Worm (Caenorhabditis elegans) whole organism, early embryonic: ENCODE results near the gene slc-25A29.

Experiments
- B0310.2 ChIP-seq: sonication (generic microtip); optimal IDR thresholded peaks from 2 replicates; lab custom pipeline; 2016; ENCODE audit warnings: mild to moderate bottlenecking, missing genetic modification characterization, missing compliant biosample characterization
- F13C5.2 ChIP-seq: sonication (generic microtip); optimal IDR thresholded peaks from 2 replicates; lab custom pipeline; 2017; ENCODE audit warnings: mild to moderate bottlenecking, missing genetic modification characterization, inconsistent platforms, missing compliant biosample characterization
- aly-1 ChIP-seq: sonication (generic microtip); optimal IDR thresholded peaks from 2 replicates; lab custom pipeline; 2016; ENCODE audit warnings: missing genetic modification characterization, missing compliant biosample characterization
- ama-1 ChIP-seq: fragments of 150-350 bp; optimal IDR thresholded peaks from 2 replicates; lab custom pipeline; 2014
- ceh-36 ChIP-seq: sonication (generic microtip); optimal IDR thresholded peaks from 2 replicates; lab custom pipeline; 2016; ENCODE audit warnings: missing genetic modification characterization, inconsistent platforms, missing compliant biosample characterization
- ets-7 ChIP-seq: sonication (generic microtip); optimal IDR thresholded peaks from 2 replicates; lab custom pipeline; 2016; ENCODE audit warnings: missing genotype, missing genetic modification characterization, missing compliant biosample characterization
- flt-1 ChIP-seq: fragments of 200-800 bp; sonication (Bioruptor generic); IDR thresholded peaks from 2 replicates; pipeline ENCODE4 v1.3.6; 2022; ENCODE audit warnings: missing genetic modification characterization, missing compliant biosample characterization
- hmg-4 ChIP-seq: fragments of 200-800 bp; sonication (Bioruptor generic); optimal IDR thresholded peaks from 2 replicates; lab custom pipeline; 2018; ENCODE audit warnings: mild to moderate bottlenecking, missing genetic modification characterization, missing compliant biosample characterization
- hnd-1 ChIP-seq: sonication (generic microtip); optimal IDR thresholded peaks from 2 replicates; lab custom pipeline; 2016; ENCODE audit warnings: missing genetic modification characterization, missing compliant biosample characterization
- sea-1 ChIP-seq: fragments of 200-800 bp; sonication (Bioruptor generic); conservative IDR thresholded peaks from 2 replicates; pipeline ENCODE4 v1.3.6; 2022; ENCODE audit warnings: missing genetic modification characterization, missing compliant biosample characterization
- tbx-37 ChIP-seq: fragments of 200-800 bp; sonication (Bioruptor generic); conservative IDR thresholded peaks from 2 replicates; pipeline ENCODE4 v1.3.6; 2022; ENCODE audit warnings: missing genetic modification reagents, missing genetic modification characterization, missing compliant biosample characterization
- tra-4 ChIP-seq: sonication (generic microtip); optimal IDR thresholded peaks from 2 replicates; lab custom pipeline; 2017; ENCODE audit warnings: missing genetic modification characterization, missing compliant biosample characterization

- no peak for TF ChIP-seq B0310.2 (tag; lab: Kevin White, UChicago)
- TF ChIP-seq ceh-36 (tag; lab: Kevin White, UChicago), result no peak
- no peak for TF ChIP-seq tra-4
- no peak for TF ChIP-seq ama-1
- no peak for TF ChIP-seq aly-1
- TF ChIP-seq F13C5.2 (tag; lab: Kevin White, UChicago), result no peak
- TF ChIP-seq hmg-4 (GFP tag; lab: Kevin White, UChicago), result no peak
- no peak for TF ChIP-seq sea-1 (GFP tag; lab: Robert Waterston, UW)
- no peak for TF ChIP-seq hnd-1 (tag; lab: Kevin White, UChicago)
- no peak for TF ChIP-seq ets-7 (tag; lab: Kevin White, UChicago)
- no peak for TF ChIP-seq flt-1
- no peak for TF ChIP-seq tbx-37 (GFP tag; lab: Robert Waterston, UW)
Measured at ce11 chrV:14650631-14651030, 7.3 kb downstream of the slc-25A29 start.
